Fruit fly (Drosophila melanogaster) whole organism: ENCODE data around the gene CG33159.

Source experiments
- CG8478 ChIP-seq: fragments of >200 bp; optimal IDR thresholded peaks from 2 replicates; lab custom pipeline; 2018; ENCODE audit warnings: inconsistent platforms
- EcR ChIP-seq, 2 experiments: fragments of >200 bp; optimal IDR thresholded peaks; 2 replicates each; lab custom pipeline; 2017; ENCODE audit warnings: missing biosample characterization in 2 of 2, missing genetic modification characterization in 2 of 2, missing genetic modification reagents in 2 of 2
- psq ChIP-seq: fragments of >200 bp; optimal IDR thresholded peaks from 2 replicates; lab custom pipeline; 2017

dm6 chr3L:3204348-3204747 lies at the start of gene CG33159:
- TF ChIP-seq EcR (GFP tag; optimal IDR thresholded peaks at IDR 0.05; lab: Kevin White, UChicago) (no peak), psq (lab: Kevin White, UChicago) (no peak), CG8478 (lab: Kevin White, UChicago) (no peak)
